Worm (Caenorhabditis elegans) whole organism, L1 larva: ENCODE results near the gene lin-36.

Experiments used
- aha-1 ChIP-seq: fragments of 150-350 bp; optimal IDR thresholded peaks from 2 replicates; lab custom pipeline; 2014; ENCODE audit warnings: missing biosample characterization, missing genetic modification characterization
- ceh-82 ChIP-seq, 3 experiments: fragments of 150-350 bp in 1 of 3; sonication (generic microtip) in 2 of 3; optimal IDR thresholded peaks; 2 replicates each; lab custom pipeline; 2014 to 2017; ENCODE audit warnings: missing biosample characterization in 3 of 3, missing genetic modification characterization in 3 of 3
- nhr-12 ChIP-seq: sonication (generic microtip); optimal IDR thresholded peaks from 2 replicates; lab custom pipeline; 2017; ENCODE audit warnings: missing biosample characterization, missing genetic modification characterization
- pag-3 ChIP-seq: sonication (generic microtip); optimal IDR thresholded peaks from 2 replicates; lab custom pipeline; 2017; ENCODE audit warnings: missing genetic modification characterization, mild to moderate bottlenecking, missing compliant biosample characterization, antibody characterized with exemption, borderline replicate concordance; ENCODE audit not compliant: insufficient read depth
- pqm-1 ChIP-seq: sonication (generic microtip); optimal IDR thresholded peaks from 3 replicates; lab custom pipeline; 2017; ENCODE audit warnings: missing biosample characterization, missing genetic modification characterization
- tbx-2 ChIP-seq: sonication (generic microtip); optimal IDR thresholded peaks from 2 replicates; lab custom pipeline; 2016; ENCODE audit warnings: missing genetic modification characterization, missing compliant biosample characterization
- tlp-1 ChIP-seq: fragments of 150-350 bp; optimal IDR thresholded peaks from 2 replicates; lab custom pipeline; 2014; ENCODE audit warnings: missing biosample characterization, missing genetic modification characterization
- zag-1 ChIP-seq: fragments of 150-350 bp; optimal IDR thresholded peaks from 2 replicates; lab custom pipeline; 2014; ENCODE audit warnings: missing biosample characterization, missing genetic modification characterization
- ztf-11 ChIP-seq, 2 experiments: sonication (generic microtip); optimal IDR thresholded peaks; 2 replicates each; lab custom pipeline; 2016 to 2017; ENCODE audit warnings: missing genetic modification characterization in 2 of 2, missing biosample characterization in 1 of 2, missing compliant biosample characterization in 1 of 2

ce11 chrIII:8069206-8069605, 48.5 kb upstream of the lin-36 start:
- TF ChIP-seq pqm-1 (no peak), aha-1 (tag; lab: Kevin White, UChicago) (no peak), tbx-2 (tag; lab: Kevin White, UChicago) (no peak), pag-3 (no peak), nhr-12 (tag; lab: Kevin White, UChicago) (no peak), ztf-11 (tag; optimal IDR thresholded peaks at IDR 0.05; lab: Kevin White, UChicago) (no peak), zag-1 (no peak), ceh-82 (tag; optimal IDR thresholded peaks at IDR 0.05; lab: Kevin White, UChicago) (no peak), tlp-1 (tag; lab: Kevin White, UChicago) (no peak)
